Fruit fly (Drosophila melanogaster) whole organism, prepupa: ENCODE data around the gene lectin-22C.

Experiments used
- CG10669 ChIP-seq: fragments of 200-800 bp; sonication (Bioruptor generic); optimal IDR thresholded peaks from 3 replicates; lab custom pipeline; 2018; ENCODE audit warnings: missing biosample characterization, mild to moderate bottlenecking, missing genetic modification characterization, moderate library complexity
- CG15336 ChIP-seq: fragments of 200-800 bp; sonication (Bioruptor generic); IDR thresholded peaks from 2 replicates; pipeline ENCODE4 v1.3.6; 2022; ENCODE audit warnings: missing biosample characterization, missing genetic modification characterization
- CG34406 ChIP-seq: fragments of 200-800 bp; sonication (Bioruptor generic); optimal IDR thresholded peaks from 3 replicates; lab custom pipeline; 2016; ENCODE audit warnings: missing biosample characterization, missing genetic modification characterization
- Eip93F ChIP-seq: fragments of 200-800 bp; sonication (Bioruptor generic); optimal IDR thresholded peaks from 2 replicates; lab custom pipeline; 2016; ENCODE audit warnings: missing biosample characterization, mild to moderate bottlenecking, missing genetic modification characterization
- Hr39 ChIP-seq: fragments of 200-800 bp; sonication (Bioruptor generic); optimal IDR thresholded peaks from 2 replicates; lab custom pipeline; 2016; ENCODE audit warnings: missing biosample characterization, missing genetic modification characterization
- Lpt ChIP-seq: fragments of 200-800 bp; sonication (Bioruptor generic); optimal IDR thresholded peaks from 3 replicates; lab custom pipeline; 2016; ENCODE audit warnings: missing biosample characterization, missing genetic modification characterization
- acj6 ChIP-seq: fragments of 200-800 bp; sonication (Bioruptor generic); optimal IDR thresholded peaks from 3 replicates; lab custom pipeline; 2016; ENCODE audit warnings: missing biosample characterization, missing genetic modification characterization
- dac ChIP-seq: fragments of 200-800 bp; sonication (Bioruptor generic); optimal IDR thresholded peaks from 2 replicates; lab custom pipeline; 2017; ENCODE audit warnings: missing biosample characterization, mild to moderate bottlenecking, missing genetic modification characterization
- esn ChIP-seq: fragments of 200-800 bp; sonication (Bioruptor generic); optimal IDR thresholded peaks from 2 replicates; lab custom pipeline; 2016; ENCODE audit warnings: missing biosample characterization, mild to moderate bottlenecking, missing genetic modification characterization, moderate library complexity
- lz ChIP-seq: fragments of 200-800 bp; sonication (Bioruptor generic); optimal IDR thresholded peaks from 3 replicates; lab custom pipeline; 2016; ENCODE audit warnings: missing biosample characterization, missing genetic modification characterization
- spab ChIP-seq: fragments of 200-800 bp; sonication (Bioruptor generic); optimal IDR thresholded peaks from 2 replicates; lab custom pipeline; 2017; ENCODE audit warnings: missing biosample characterization, mild to moderate bottlenecking, missing genetic modification characterization, missing genetic modification reagents
- topi ChIP-seq: fragments of 200-800 bp; sonication (Bioruptor generic); optimal IDR thresholded peaks from 3 replicates; lab custom pipeline; 2016; ENCODE audit warnings: missing biosample characterization, missing genetic modification characterization
- vri ChIP-seq: fragments of 200-800 bp; sonication (Bioruptor generic); optimal IDR thresholded peaks from 3 replicates; lab custom pipeline; 2016; ENCODE audit warnings: missing biosample characterization, mild to moderate bottlenecking, missing genetic modification characterization

- TF ChIP-seq Lpt (GFP tag; lab: Kevin White, UChicago) (no peak), lz (GFP tag; lab: Kevin White, UChicago) (no peak), esn (GFP tag; lab: Kevin White, UChicago) (no peak), Hr39 (GFP tag; lab: Kevin White, UChicago) (no peak), CG15336 (no peak), CG34406 (no peak), vri (GFP tag; lab: Kevin White, UChicago) (no peak), topi (GFP tag; lab: Kevin White, UChicago) (no peak), dac (GFP tag; lab: Kevin White, UChicago) (no peak), Eip93F (GFP tag; lab: Kevin White, UChicago) (no peak), spab (no peak), CG10669 (GFP tag; lab: Kevin White, UChicago) (no peak), acj6 (GFP tag; lab: Kevin White, UChicago) (no peak)
Observed at dm6 chr2L:2079619-2080018, 42.6 kb upstream of the lectin-22C start, which contains the start of gene CG12674.
